Worm (Caenorhabditis elegans) whole organism, L1 larva: Measurements from ENCODE around the gene F35F10.5.

Source experiments
- ceh-82 ChIP-seq, 3 experiments: fragments of 150-350 bp in 1 of 3; sonication (generic microtip) in 2 of 3; optimal IDR thresholded peaks; 2 replicates each; lab custom pipeline; 2014 to 2017; ENCODE audit warnings: missing biosample characterization in 3 of 3, missing genetic modification characterization in 3 of 3
- dpl-1 ChIP-seq, 3 experiments: fragments of 150-350 bp in 2 of 3; sonication (generic microtip) in 1 of 3; optimal IDR thresholded peaks; 2 replicates each; lab custom pipeline; 2014 to 2017; ENCODE audit warnings: missing biosample characterization in 3 of 3, missing genetic modification characterization in 3 of 3, missing genetic modification reagents in 3 of 3
- tbx-2 ChIP-seq: sonication (generic microtip); optimal IDR thresholded peaks from 2 replicates; lab custom pipeline; 2016; ENCODE audit warnings: missing genetic modification characterization, missing compliant biosample characterization
- zip-4 ChIP-seq: fragments of 200-800 bp; sonication (Bioruptor generic); optimal IDR thresholded peaks from 2 replicates; lab custom pipeline; 2018; ENCODE audit warnings: mild to moderate bottlenecking, missing genetic modification characterization, moderate library complexity, missing compliant biosample characterization

DNA sequence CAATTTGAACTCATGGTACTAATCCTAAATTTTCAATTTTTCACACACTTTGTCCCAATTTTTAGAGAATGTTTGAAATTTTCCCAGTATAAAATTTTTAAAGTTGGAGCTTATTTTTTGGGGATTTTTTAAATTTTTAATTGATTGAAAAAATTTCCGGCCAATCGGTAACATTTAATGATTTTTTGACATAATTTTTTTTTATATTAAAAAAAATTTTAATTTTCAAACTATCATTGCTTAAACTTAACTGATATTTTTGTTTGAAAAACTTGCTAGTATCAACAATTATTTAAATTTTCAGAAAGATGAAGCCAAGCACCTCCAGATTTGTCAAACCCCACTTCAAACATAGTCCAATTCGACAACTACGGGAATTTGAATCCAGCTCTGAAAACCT lies 27.5 kb upstream of the F35F10.5 start, which contains the start of gene T28A11.22:
- TF ChIP-seq dpl-1 (GFP tag; optimal IDR thresholded peaks at IDR 0.05; lab: Kevin White, UChicago) = no peak
- no peak for TF ChIP-seq zip-4 (GFP tag; lab: Kevin White, UChicago)
- TF ChIP-seq ceh-82 (tag; optimal IDR thresholded peaks at IDR 0.05; lab: Kevin White, UChicago) = no peak
- TF ChIP-seq tbx-2 (tag; lab: Kevin White, UChicago) = no peak
